Fruit fly (Drosophila melanogaster) whole organism, embryonic: Measurements from ENCODE around the gene axo.

Experiments
- Bteb2 ChIP-seq: fragments of 200-800 bp; sonication (Bioruptor generic); optimal IDR thresholded peaks from 2 replicates; lab custom pipeline; 2016; ENCODE audit warnings: missing biosample characterization, missing genetic modification characterization
- CG10274 ChIP-seq: fragments of 200-800 bp; sonication (Bioruptor generic); optimal IDR thresholded peaks from 3 replicates; lab custom pipeline; 2017; ENCODE audit warnings: missing biosample characterization, mild to moderate bottlenecking, missing genetic modification characterization
- CG12071 ChIP-seq: fragments of 200-800 bp; sonication (Bioruptor generic); optimal IDR thresholded peaks from 3 replicates; lab custom pipeline; 2018; ENCODE audit warnings: missing biosample characterization, mild to moderate bottlenecking, missing genetic modification characterization
- CG12769 ChIP-seq: fragments of 200-800 bp; sonication (Bioruptor generic); optimal IDR thresholded peaks from 2 replicates; lab custom pipeline; 2019; ENCODE audit warnings: missing biosample characterization, mild to moderate bottlenecking, missing genetic modification characterization, moderate library complexity
- CG12942 ChIP-seq: fragments of 200-800 bp; sonication (Bioruptor generic); optimal IDR thresholded peaks from 3 replicates; lab custom pipeline; 2016; ENCODE audit warnings: missing biosample characterization, missing genetic modification characterization
- CG14860 ChIP-seq: fragments of 200-800 bp; sonication (Bioruptor generic); IDR thresholded peaks from 3 replicates; pipeline ENCODE4 v1.3.6; 2022; ENCODE audit warnings: missing biosample characterization, missing genetic modification characterization; ENCODE audit not compliant: partially characterized antibody
- CG1529 ChIP-seq: fragments of 200-800 bp; sonication (Bioruptor generic); optimal IDR thresholded peaks from 3 replicates; lab custom pipeline; 2018; ENCODE audit warnings: missing biosample characterization, missing genetic modification characterization
- CG15696 ChIP-seq: fragments of 200-800 bp; sonication (Bioruptor generic); optimal IDR thresholded peaks from 2 replicates; lab custom pipeline; 2019; ENCODE audit warnings: missing biosample characterization, mild to moderate bottlenecking, missing genetic modification characterization, moderate library complexity
- CG17328 ChIP-seq: fragments of 200-800 bp; sonication (Bioruptor generic); IDR thresholded peaks from 2 replicates; pipeline ENCODE4 v1.3.6; 2022; ENCODE audit warnings: missing biosample characterization, missing genetic modification characterization
- CG18619 ChIP-seq: fragments of 200-800 bp; sonication (Bioruptor generic); optimal IDR thresholded peaks from 3 replicates; lab custom pipeline; 2017; ENCODE audit warnings: missing biosample characterization, mild to moderate bottlenecking, missing genetic modification characterization
- CG30020 ChIP-seq: fragments of 200-800 bp; optimal IDR thresholded peaks from 2 replicates; lab custom pipeline; 2019; ENCODE audit warnings: missing biosample characterization, mild to moderate bottlenecking, missing genetic modification characterization, moderate library complexity
- CG7357 ChIP-seq: fragments of 200-800 bp; sonication (Bioruptor generic); IDR thresholded peaks from 3 replicates; pipeline ENCODE4 v1.3.6; 2022; ENCODE audit warnings: missing biosample characterization, missing genetic modification characterization
- CG7745 ChIP-seq: fragments of 200-800 bp; sonication (Bioruptor generic); optimal IDR thresholded peaks from 2 replicates; lab custom pipeline; 2018; ENCODE audit warnings: missing biosample characterization, mild to moderate bottlenecking, missing genetic modification characterization, moderate library complexity
- CG7963 ChIP-seq: fragments of 200-800 bp; sonication (Bioruptor generic); IDR thresholded peaks from 3 replicates; pipeline ENCODE4 v1.3.6; 2022; ENCODE audit warnings: missing biosample characterization, missing genetic modification characterization; ENCODE audit not compliant: partially characterized antibody
- CG8089 ChIP-seq: fragments of 200-800 bp; sonication (Bioruptor generic); optimal IDR thresholded peaks from 3 replicates; lab custom pipeline; 2016; ENCODE audit warnings: missing biosample characterization, missing genetic modification characterization
- Dek ChIP-seq: fragments of 200-800 bp; sonication (Bioruptor generic); optimal IDR thresholded peaks from 3 replicates; lab custom pipeline; 2019; ENCODE audit warnings: missing biosample characterization, mild to moderate bottlenecking, missing genetic modification characterization, moderate library complexity
- Dll ChIP-seq: fragments of 200-800 bp; sonication (Bioruptor generic); IDR thresholded peaks from 4 replicates; pipeline ENCODE4 v1.3.6; 2022; ENCODE audit warnings: missing biosample characterization, missing genetic modification characterization; ENCODE audit not compliant: partially characterized antibody
- E2f1 ChIP-seq: fragments of 200-800 bp; sonication (Bioruptor generic); IDR thresholded peaks from 2 replicates; pipeline ENCODE4 v1.3.6; 2022; ENCODE audit warnings: missing biosample characterization, missing genetic modification characterization
- Ets65A ChIP-seq: fragments of 200-800 bp; sonication (Bioruptor generic); peaks from one replicate; lab custom pipeline; 2016; ENCODE audit warnings: missing biosample characterization, missing genetic modification characterization
- GATAe ChIP-seq: fragments of 200-800 bp; sonication (Bioruptor generic); conservative IDR thresholded peaks from 2 replicates; pipeline ENCODE4 v1.3.6; 2022; ENCODE audit warnings: missing biosample characterization, missing genetic modification characterization
- HLH4C ChIP-seq: fragments of 200-800 bp; sonication (Bioruptor generic); IDR thresholded peaks from 3 replicates; pipeline ENCODE4 v1.3.6; 2022; ENCODE audit warnings: missing biosample characterization, missing genetic modification characterization; ENCODE audit not compliant: partially characterized antibody
- HmgD ChIP-seq: fragments of 200-800 bp; sonication (Bioruptor generic); optimal IDR thresholded peaks from 3 replicates; lab custom pipeline; 2016; ENCODE audit warnings: missing biosample characterization, missing genetic modification characterization
- Kr ChIP-seq: fragments of 200-800 bp; sonication (Bioruptor generic); optimal IDR thresholded peaks from 2 replicates; lab custom pipeline; 2017; ENCODE audit warnings: missing biosample characterization, mild to moderate bottlenecking, missing genetic modification characterization
- Mes4 ChIP-seq: fragments of 200-800 bp; sonication (Bioruptor generic); optimal IDR thresholded peaks from 2 replicates; lab custom pipeline; 2016; ENCODE audit warnings: missing biosample characterization, missing genetic modification characterization
- Scr ChIP-seq: fragments of 200-800 bp; sonication (Bioruptor generic); IDR thresholded peaks from 2 replicates; pipeline ENCODE4 v1.3.6; 2022; ENCODE audit warnings: missing biosample characterization, missing genetic modification characterization; ENCODE audit not compliant: partially characterized antibody
- YL-1 ChIP-seq: fragments of 200-800 bp; sonication (Bioruptor generic); optimal IDR thresholded peaks from 3 replicates; lab custom pipeline; 2017; ENCODE audit warnings: missing biosample characterization, mild to moderate bottlenecking, missing genetic modification characterization
- ab ChIP-seq: fragments of 200-800 bp; sonication (Bioruptor generic); optimal IDR thresholded peaks from 2 replicates; lab custom pipeline; 2016; ENCODE audit warnings: missing biosample characterization, missing genetic modification characterization
- ase ChIP-seq: fragments of 200-800 bp; sonication (Bioruptor generic); IDR thresholded peaks from 3 replicates; pipeline ENCODE4 v1.3.6; 2022; ENCODE audit warnings: missing biosample characterization, missing genetic modification characterization
- ash1 ChIP-seq: fragments of 200-800 bp; sonication (Bioruptor generic); optimal IDR thresholded peaks from 2 replicates; lab custom pipeline; 2018; ENCODE audit warnings: missing biosample characterization, mild to moderate bottlenecking, missing genetic modification characterization
- bbx ChIP-seq: fragments of 200-800 bp; sonication (Bioruptor generic); IDR thresholded peaks from 2 replicates; pipeline ENCODE4 v1.3.6; 2022; ENCODE audit warnings: missing biosample characterization, missing genetic modification characterization; ENCODE audit not compliant: partially characterized antibody
- cas ChIP-seq: fragments of 200-800 bp; sonication (Bioruptor generic); IDR thresholded peaks from 2 replicates; pipeline ENCODE4 v1.3.6; 2022; ENCODE audit warnings: missing biosample characterization, missing genetic modification characterization
- cato ChIP-seq: fragments of 200-800 bp; sonication (Bioruptor generic); optimal IDR thresholded peaks from 2 replicates; lab custom pipeline; 2016; ENCODE audit warnings: missing biosample characterization, missing genetic modification characterization, borderline replicate concordance
- chn ChIP-seq: fragments of 200-800 bp; sonication (Bioruptor generic); optimal IDR thresholded peaks from 2 replicates; lab custom pipeline; 2016; ENCODE audit warnings: missing biosample characterization, missing genetic modification characterization
- da ChIP-seq: fragments of 200-800 bp; sonication (Bioruptor generic); optimal IDR thresholded peaks from 2 replicates; lab custom pipeline; 2016; ENCODE audit warnings: missing biosample characterization, missing genetic modification characterization
- fd96Cb ChIP-seq: fragments of 200-800 bp; sonication (Bioruptor generic); optimal IDR thresholded peaks from 2 replicates; lab custom pipeline; 2018; ENCODE audit warnings: missing biosample characterization, mild to moderate bottlenecking, missing genetic modification characterization, moderate library complexity
- gcm ChIP-seq: fragments of 200-800 bp; sonication (Bioruptor generic); optimal IDR thresholded peaks from 2 replicates; lab custom pipeline; 2019; ENCODE audit warnings: missing biosample characterization, mild to moderate bottlenecking, missing genetic modification characterization, moderate library complexity
- gem ChIP-seq: fragments of 200-800 bp; sonication (Bioruptor generic); optimal IDR thresholded peaks from 2 replicates; lab custom pipeline; 2019; ENCODE audit warnings: missing biosample characterization, mild to moderate bottlenecking, missing genetic modification characterization, moderate library complexity
- her ChIP-seq: fragments of 200-800 bp; sonication (Bioruptor generic); optimal IDR thresholded peaks from 2 replicates; lab custom pipeline; 2016; ENCODE audit warnings: missing biosample characterization, missing genetic modification characterization
- ind ChIP-seq: fragments of 200-800 bp; sonication (Bioruptor generic); optimal IDR thresholded peaks from 3 replicates; lab custom pipeline; 2016; ENCODE audit warnings: missing biosample characterization, missing genetic modification characterization
- kay ChIP-seq: fragments of 200-800 bp; sonication (Bioruptor generic); optimal IDR thresholded peaks from 2 replicates; lab custom pipeline; 2016; ENCODE audit warnings: missing biosample characterization, missing genetic modification characterization
- nerfin-2 ChIP-seq: fragments of 200-800 bp; sonication (Bioruptor generic); IDR thresholded peaks from 2 replicates; pipeline ENCODE4 v1.3.6; 2022; ENCODE audit warnings: missing biosample characterization, missing genetic modification characterization; ENCODE audit not compliant: partially characterized antibody
- nmo ChIP-seq: fragments of 200-800 bp; sonication (Bioruptor generic); optimal IDR thresholded peaks from 2 replicates; lab custom pipeline; 2018; ENCODE audit warnings: missing biosample characterization, mild to moderate bottlenecking, missing genetic modification characterization, moderate library complexity
- p53 ChIP-seq: fragments of 200-800 bp; sonication (Bioruptor generic); optimal IDR thresholded peaks from 2 replicates; lab custom pipeline; 2016; ENCODE audit warnings: missing biosample characterization, missing genetic modification characterization
- pfk ChIP-seq: fragments of 200-800 bp; sonication (Bioruptor generic); optimal IDR thresholded peaks from 2 replicates; lab custom pipeline; 2018; ENCODE audit warnings: missing biosample characterization, mild to moderate bottlenecking, missing genetic modification characterization, moderate library complexity
- pho ChIP-seq: fragments of 200-800 bp; sonication (Bioruptor generic); optimal IDR thresholded peaks from 2 replicates; lab custom pipeline; 2016; ENCODE audit warnings: missing biosample characterization, missing genetic modification characterization
- rib ChIP-seq: fragments of 200-800 bp; sonication (Bioruptor generic); IDR thresholded peaks from 2 replicates; pipeline ENCODE4 v1.3.6; 2022; ENCODE audit warnings: missing biosample characterization, missing genetic modification characterization
- trem ChIP-seq: fragments of 200-800 bp; optimal IDR thresholded peaks from 3 replicates; lab custom pipeline; 2019; ENCODE audit warnings: missing biosample characterization, mild to moderate bottlenecking, missing genetic modification characterization, moderate library complexity
- ttk ChIP-seq: fragments of 200-800 bp; sonication (Bioruptor generic); IDR thresholded peaks from 2 replicates; pipeline ENCODE4 v2.1.2; 2022; ENCODE audit warnings: missing biosample characterization, missing genetic modification characterization
- usp ChIP-seq: fragments of >200 bp; optimal IDR thresholded peaks from 2 replicates; lab custom pipeline; 2017; ENCODE audit warnings: missing biosample characterization, missing genetic modification characterization
- vnd ChIP-seq: fragments of 200-800 bp; sonication (Bioruptor generic); IDR thresholded peaks from 3 replicates; pipeline ENCODE4 v1.3.6; 2022; ENCODE audit warnings: missing biosample characterization, missing genetic modification characterization; ENCODE audit not compliant: partially characterized antibody
- vvl ChIP-seq: fragments of 200-800 bp; sonication (Bioruptor generic); IDR thresholded peaks from 2 replicates; pipeline ENCODE4 v1.3.6; 2022; ENCODE audit warnings: missing biosample characterization, missing genetic modification characterization
- yki ChIP-seq: fragments of >200 bp; optimal IDR thresholded peaks from 3 replicates; lab custom pipeline; 2018

axo gene

dm6 chr3L:4613846-4614247 lies 73.3 kb downstream of the axo start (continued):
- TF ChIP-seq fd96Cb (no peak), Mes4 (GFP tag; lab: Kevin White, UChicago) (no peak), CG14860 (GFP tag; lab: Robert Waterston, UW) (no peak), da (no peak), YL-1 (no peak), CG15696 (peak; percentile 75), CG18619 (GFP tag; lab: Kevin White, UChicago) (peak; percentile 19), Dll (no peak), nerfin-2 (GFP tag; lab: Robert Waterston, UW) (no peak), pho (GFP tag; lab: Kevin White, UChicago) (no peak), CG12942 (GFP tag; lab: Kevin White, UChicago) (no peak), kay (GFP tag; lab: Kevin White, UChicago) (no peak), chn (GFP tag; lab: Kevin White, UChicago) (peak; percentile 9), gem (tag; lab: Kevin White, UChicago) (no peak), GATAe (GFP tag; lab: Robert Waterston, UW) (no peak), her (no peak), HLH4C (GFP tag; lab: Robert Waterston, UW) (no peak), ab (no peak), CG30020 (tag; lab: Kevin White, UChicago) (no peak), vnd (GFP tag; lab: Robert Waterston, UW) (no peak), gcm (GFP tag; lab: Kevin White, UChicago) (no peak), HmgD (GFP tag; lab: Kevin White, UChicago) (no peak), CG17328 (no peak), CG8089 (GFP tag; lab: Kevin White, UChicago) (no peak), cato (GFP tag; lab: Kevin White, UChicago) (no peak), yki (lab: Kevin White, UChicago) (no peak), Scr (GFP tag; lab: Robert Waterston, UW) (no peak), rib (GFP tag; lab: Robert Waterston, UW) (no peak), ttk (GFP tag; lab: Robert Waterston, UW) (no peak), Kr (GFP tag; lab: Kevin White, UChicago) (peak; percentile 83), p53 (GFP tag; lab: Kevin White, UChicago) (no peak), CG7963 (GFP tag; lab: Robert Waterston, UW) (no peak), trem (tag; lab: Kevin White, UChicago) (peak; percentile 2), ash1 (GFP tag; lab: Kevin White, UChicago) (no peak), Bteb2 (GFP tag; lab: Kevin White, UChicago) (no peak), CG12769 (tag; lab: Kevin White, UChicago) (no peak), Ets65A (peak; percentile 75), cas (GFP tag; lab: Robert Waterston, UW) (no peak), nmo (GFP tag; lab: Kevin White, UChicago) (no peak), bbx (GFP tag; lab: Robert Waterston, UW) (no peak), CG12071 (no peak), E2f1 (no peak), CG1529 (peak; percentile 7), Dek (tag; lab: Kevin White, UChicago) (no peak), CG7357 (GFP tag; lab: Robert Waterston, UW) (no peak), ind (no peak), pfk (GFP tag; lab: Kevin White, UChicago) (no peak), usp (GFP tag; lab: Kevin White, UChicago) (no peak), vvl (GFP tag; lab: Robert Waterston, UW) (no peak), ase (GFP tag; lab: Robert Waterston, UW) (no peak), CG10274 (GFP tag; lab: Kevin White, UChicago) (no peak), CG7745 (peak; percentile 66)
